Worm (Caenorhabditis elegans) whole organism, L2 larva: ENCODE data around the gene pph-6.

Experiments used
- lin-39 ChIP-seq: fragments of 150-350 bp; optimal IDR thresholded peaks from 2 replicates; lab custom pipeline; 2014; ENCODE audit warnings: missing biosample characterization, missing genetic modification reagents, missing genetic modification characterization
- nhr-10 ChIP-seq: sonication (generic microtip); optimal IDR thresholded peaks from 2 replicates; lab custom pipeline; 2017; ENCODE audit warnings: missing biosample characterization, missing genetic modification characterization
- nhr-23 ChIP-seq: fragments of 150-350 bp; optimal IDR thresholded peaks from 2 replicates; lab custom pipeline; 2014; ENCODE audit warnings: missing biosample characterization, missing genetic modification reagents, missing genetic modification characterization
- nhr-6 ChIP-seq: fragments of 150-350 bp; optimal IDR thresholded peaks from 2 replicates; lab custom pipeline; 2014; ENCODE audit warnings: missing biosample characterization, missing genetic modification characterization

DNA sequence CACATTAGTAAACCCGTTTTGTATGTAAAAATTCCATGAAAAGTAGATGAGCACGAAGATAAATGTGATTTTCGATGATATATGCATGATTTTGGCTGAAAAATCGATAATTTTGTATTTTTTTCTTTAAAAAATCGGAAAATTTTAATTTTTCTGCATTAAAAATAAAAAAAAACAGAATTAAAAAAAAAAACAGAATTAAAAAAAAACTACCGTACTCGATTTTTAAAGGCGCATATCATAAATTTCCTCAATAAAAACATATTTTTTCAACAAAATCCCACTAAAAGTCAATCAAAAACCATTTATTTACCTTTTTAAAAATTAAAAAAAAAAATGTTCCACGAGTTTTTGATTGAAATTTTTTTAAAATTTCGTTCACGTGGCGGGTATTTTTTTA lies 31.6 kb downstream of the pph-6 start, which contains the start of gene gly-14:
- TF ChIP-seq nhr-6 (no peak), nhr-23 (no peak), nhr-10 (no peak), lin-39 (no peak)
